Worm (Caenorhabditis elegans) whole organism, mixed stage, embryonic: ENCODE results near the gene Y62F5A.12.
"Not testable (repeated sequence)": the region's sequence is repeated elsewhere in the genome, so short reads cannot be mapped to it uniquely, and the experiment has no call there.

Source experiments
- M03D4.4 ChIP-seq: sonication (generic microtip); optimal IDR thresholded peaks from 2 replicates; lab custom pipeline; 2017; ENCODE audit warnings: mild to moderate bottlenecking, missing genetic modification characterization, missing compliant biosample characterization
- bed-3 ChIP-seq: fragments of 200-800 bp; sonication (Bioruptor generic); optimal IDR thresholded peaks from 3 replicates; lab custom pipeline; 2018; ENCODE audit warnings: mild to moderate bottlenecking, missing genetic modification characterization, moderate library complexity, missing compliant biosample characterization
- blmp-1 ChIP-seq: fragments of 150-350 bp; optimal IDR thresholded peaks from 2 replicates; lab custom pipeline; 2014; ENCODE audit warnings: missing biosample characterization, missing genetic modification characterization
- ceh-43 ChIP-seq: fragments of 200-800 bp; sonication (Bioruptor generic); optimal IDR thresholded peaks from 2 replicates; lab custom pipeline; 2018; ENCODE audit warnings: mild to moderate bottlenecking, missing genetic modification characterization, moderate library complexity, missing compliant biosample characterization
- ceh-83 ChIP-seq: fragments of 200-800 bp; sonication (Bioruptor generic); optimal IDR thresholded peaks from 2 replicates; lab custom pipeline; 2018; ENCODE audit warnings: mild to moderate bottlenecking, missing genetic modification characterization, missing compliant biosample characterization
- ces-1 ChIP-seq: fragments of 150-350 bp; optimal IDR thresholded peaks from 2 replicates; lab custom pipeline; 2014; ENCODE audit warnings: missing biosample characterization, missing genetic modification reagents, missing genetic modification characterization
- cnd-1 ChIP-seq: fragments of 200-800 bp; sonication (Bioruptor generic); optimal IDR thresholded peaks from 2 replicates; lab custom pipeline; 2018; ENCODE audit warnings: mild to moderate bottlenecking, missing genetic modification characterization, missing compliant biosample characterization
- elt-1 ChIP-seq: sonication (generic microtip); optimal IDR thresholded peaks from 2 replicates; lab custom pipeline; 2017; ENCODE audit warnings: missing genetic modification characterization, mild to moderate bottlenecking, missing compliant biosample characterization, antibody characterized with exemption, moderate library complexity, borderline replicate concordance; ENCODE audit not compliant: insufficient read depth
- flh-1 ChIP-seq: fragments of 200-800 bp; sonication (Bioruptor generic); optimal IDR thresholded peaks from 2 replicates; lab custom pipeline; 2018; ENCODE audit warnings: mild to moderate bottlenecking, missing genetic modification characterization, moderate library complexity, missing compliant biosample characterization
- ham-2 ChIP-seq: fragments of 200-800 bp; sonication (Bioruptor generic); optimal IDR thresholded peaks from 2 replicates; lab custom pipeline; 2018; ENCODE audit warnings: mild to moderate bottlenecking, missing genetic modification characterization, missing compliant biosample characterization
- hlh-1 ChIP-seq: fragments of 150-350 bp; optimal IDR thresholded peaks from 2 replicates; lab custom pipeline; 2014; ENCODE audit warnings: missing biosample characterization, missing genetic modification reagents, missing genetic modification characterization
- lin-13 ChIP-seq: fragments of 150-350 bp; optimal IDR thresholded peaks from 2 replicates; lab custom pipeline; 2014; ENCODE audit warnings: missing biosample characterization, missing genetic modification characterization
- lin-32 ChIP-seq: fragments of 200-800 bp; sonication (Bioruptor generic); optimal IDR thresholded peaks from 2 replicates; lab custom pipeline; 2018; ENCODE audit warnings: mild to moderate bottlenecking, missing genetic modification characterization, missing compliant biosample characterization
- lsy-2 ChIP-seq: fragments of 150-350 bp; optimal IDR thresholded peaks from 2 replicates; lab custom pipeline; 2014; ENCODE audit warnings: missing biosample characterization, missing genetic modification characterization
- mab-5 ChIP-seq: fragments of 150-350 bp; optimal IDR thresholded peaks from 2 replicates; lab custom pipeline; 2014; ENCODE audit warnings: missing biosample characterization, missing genetic modification characterization
- mls-2 ChIP-seq: sonication (generic microtip); optimal IDR thresholded peaks from 2 replicates; lab custom pipeline; 2016; ENCODE audit warnings: mild to moderate bottlenecking, missing genetic modification characterization, moderate library complexity, missing compliant biosample characterization
- nhr-12 ChIP-seq: fragments of 150-350 bp; optimal IDR thresholded peaks from 2 replicates; lab custom pipeline; 2014; ENCODE audit warnings: missing biosample characterization, missing genetic modification characterization
- nhr-2 ChIP-seq: fragments of 150-350 bp; optimal IDR thresholded peaks from 2 replicates; lab custom pipeline; 2014; ENCODE audit warnings: missing biosample characterization, missing genetic modification characterization
- nhr-237 ChIP-seq: fragments of 150-350 bp; optimal IDR thresholded peaks from 2 replicates; lab custom pipeline; 2014; ENCODE audit warnings: missing biosample characterization, missing genetic modification characterization
- nhr-28 ChIP-seq: fragments of 150-350 bp; optimal IDR thresholded peaks from 2 replicates; lab custom pipeline; 2014; ENCODE audit warnings: missing biosample characterization, missing genetic modification characterization
- nhr-76 ChIP-seq: sonication (generic microtip); optimal IDR thresholded peaks from 2 replicates; lab custom pipeline; 2017; ENCODE audit warnings: missing biosample characterization, missing genetic modification characterization
- pha-4 ChIP-seq: fragments of 150-350 bp; optimal IDR thresholded peaks from 2 replicates; lab custom pipeline; 2018; ENCODE audit warnings: missing biosample characterization, missing genetic modification reagents, missing genetic modification characterization
- snpc-4 ChIP-seq: fragments of 150-350 bp; optimal IDR thresholded peaks from 2 replicates; lab custom pipeline; 2014; ENCODE audit warnings: missing biosample characterization, missing genetic modification characterization
- sptf-1 ChIP-seq: sonication (generic microtip); optimal IDR thresholded peaks from 2 replicates; lab custom pipeline; 2017; ENCODE audit warnings: mild to moderate bottlenecking, missing genetic modification characterization, moderate library complexity, missing compliant biosample characterization
- tbx-8 ChIP-seq: fragments of 200-800 bp; sonication (Bioruptor generic); optimal IDR thresholded peaks from 2 replicates; lab custom pipeline; 2018; ENCODE audit warnings: mild to moderate bottlenecking, missing genetic modification characterization, moderate library complexity, missing compliant biosample characterization
- unc-120 ChIP-seq: sonication (generic microtip); optimal IDR thresholded peaks from 2 replicates; lab custom pipeline; 2017; ENCODE audit warnings: missing genetic modification characterization, missing compliant biosample characterization; ENCODE audit not compliant: poor library complexity, severe bottlenecking
- unc-62 ChIP-seq: fragments of 150-350 bp; optimal IDR thresholded peaks from 2 replicates; lab custom pipeline; 2014; ENCODE audit warnings: missing biosample characterization, missing genetic modification reagents, missing genetic modification characterization
- zip-8 ChIP-seq: fragments of 150-350 bp; optimal IDR thresholded peaks from 2 replicates; lab custom pipeline; 2014; ENCODE audit warnings: missing biosample characterization, missing genetic modification characterization

The Y62F5A.12 gene

ce11 chrII:11564127-11564526, 29.8 kb upstream of the Y62F5A.12 start, which contains the start of gene F54D5.15:
Gene F54D5.15 (minus strand): TSS chrII:11564227.
- TF ChIP-seq snpc-4 (tag; lab: Kevin White, UChicago) = no peak
- TF ChIP-seq sptf-1 (tag; lab: Kevin White, UChicago) = peak; percentile 60

- TF ChIP-seq unc-62 (GFP tag; lab: Kevin White, UChicago) (no peak), pha-4 (tag; lab: Kevin White, UChicago) (no peak), hlh-1 (tag; lab: Kevin White, UChicago) (no peak), elt-1 (tag; lab: Kevin White, UChicago) (no peak), mls-2 (tag; lab: Kevin White, UChicago) (no peak), lin-32 (no peak), nhr-76 (no peak)
These were observed 22.1 kb upstream of the Y62F5A.12 start, which contains the start of gene F54D5.17 for ce11 chrII:11556338-11556737. Gene F54D5.17 (plus strand): TSS chrII:11556638.

ce11 chrII:11555634-11556033, 21.4 kb upstream of the Y62F5A.12 start, which contains the start of gene F54D5.24:
Gene F54D5.24 (plus strand): TSS chrII:11555949.
- TF ChIP-seq mls-2 (tag; lab: Kevin White, UChicago) = no peak
- no peak for TF ChIP-seq nhr-12 (tag; lab: Kevin White, UChicago)
- peak; percentile 57 for TF ChIP-seq sptf-1 (tag; lab: Kevin White, UChicago)
- TF ChIP-seq tbx-8 (GFP tag; lab: Kevin White, UChicago) = no peak
- TF ChIP-seq hlh-1 (tag; lab: Kevin White, UChicago) = peak; percentile 96
- TF ChIP-seq mab-5 (tag; lab: Kevin White, UChicago) = no peak
- TF ChIP-seq cnd-1 = no peak
- no peak for TF ChIP-seq ham-2 (GFP tag; lab: Kevin White, UChicago)
- no peak for TF ChIP-seq nhr-28 (tag; lab: Kevin White, UChicago)
- no peak for TF ChIP-seq flh-1
- TF ChIP-seq ceh-83 = no peak
- no peak for TF ChIP-seq zip-8
- TF ChIP-seq unc-62 (GFP tag; lab: Kevin White, UChicago) = no peak
- no peak for TF ChIP-seq blmp-1 (tag; lab: Kevin White, UChicago)

ce11 chrII:11551981-11552380, 17.7 kb upstream of the Y62F5A.12 start, which contains the start of gene dhgd-1:
Gene dhgd-1 (minus strand): TSS chrII:11552081.
- not testable (repeated sequence) for TF ChIP-seq nhr-2; nhr-237 (tag; lab: Kevin White, UChicago); unc-62 (GFP tag; lab: Kevin White, UChicago)

- TF ChIP-seq bed-3 (GFP tag; lab: Kevin White, UChicago) = no peak
- TF ChIP-seq nhr-237 (tag; lab: Kevin White, UChicago) = no peak
- TF ChIP-seq hlh-1 (tag; lab: Kevin White, UChicago) = peak; percentile 4
- no peak for TF ChIP-seq lsy-2
- peak; percentile 5 for TF ChIP-seq ces-1 (GFP tag; lab: Kevin White, UChicago)
- TF ChIP-seq cnd-1 = no peak
- TF ChIP-seq M03D4.4 (tag; lab: Kevin White, UChicago) = peak; percentile 9
- TF ChIP-seq lin-13 = no peak
- peak; percentile 8 for TF ChIP-seq elt-1 (tag; lab: Kevin White, UChicago)
- TF ChIP-seq nhr-12 (tag; lab: Kevin White, UChicago) = peak; percentile 3
- peak; percentile 51 for TF ChIP-seq ceh-43 (GFP tag; lab: Kevin White, UChicago)
- TF ChIP-seq flh-1 = peak; percentile 11
- TF ChIP-seq unc-120 (tag; lab: Kevin White, UChicago) = peak; percentile 38
These were observed 13.0 kb upstream of the Y62F5A.12 start, which contains the start of gene F54D5.7 for ce11 chrII:11547254-11547687. Gene F54D5.7 (plus strand): TSS chrII:11547517.

ce11 chrII:11545952-11546325, 11.7 kb upstream of the Y62F5A.12 start:
- TF ChIP-seq nhr-76 (no peak), lin-13 (no peak), lsy-2 (no peak), ceh-43 (GFP tag; lab: Kevin White, UChicago) (no peak), bed-3 (GFP tag; lab: Kevin White, UChicago) (no peak), M03D4.4 (tag; lab: Kevin White, UChicago) (no peak)
